Worm (Caenorhabditis elegans) whole organism, early embryonic: ENCODE results near the gene F13B12.7.

Experiments used
- B0310.2 ChIP-seq: sonication (generic microtip); optimal IDR thresholded peaks from 2 replicates; lab custom pipeline; 2016; ENCODE audit warnings: mild to moderate bottlenecking, missing genetic modification characterization, missing compliant biosample characterization
- F13C5.2 ChIP-seq: sonication (generic microtip); optimal IDR thresholded peaks from 2 replicates; lab custom pipeline; 2017; ENCODE audit warnings: mild to moderate bottlenecking, missing genetic modification characterization, inconsistent platforms, missing compliant biosample characterization
- aly-1 ChIP-seq: sonication (generic microtip); optimal IDR thresholded peaks from 2 replicates; lab custom pipeline; 2016; ENCODE audit warnings: missing genetic modification characterization, missing compliant biosample characterization
- ama-1 ChIP-seq: fragments of 150-350 bp; optimal IDR thresholded peaks from 2 replicates; lab custom pipeline; 2014
- ceh-13 ChIP-seq: fragments of 200-800 bp; sonication (Bioruptor generic); optimal IDR thresholded peaks from 2 replicates; lab custom pipeline; 2018; ENCODE audit warnings: mild to moderate bottlenecking, missing genetic modification characterization, missing compliant biosample characterization
- ceh-36 ChIP-seq: sonication (generic microtip); optimal IDR thresholded peaks from 2 replicates; lab custom pipeline; 2016; ENCODE audit warnings: missing genetic modification characterization, inconsistent platforms, missing compliant biosample characterization
- ets-7 ChIP-seq: sonication (generic microtip); optimal IDR thresholded peaks from 2 replicates; lab custom pipeline; 2016; ENCODE audit warnings: missing genotype, missing genetic modification characterization, missing compliant biosample characterization
- flt-1 ChIP-seq: fragments of 200-800 bp; sonication (Bioruptor generic); IDR thresholded peaks from 2 replicates; pipeline ENCODE4 v1.3.6; 2022; ENCODE audit warnings: missing genetic modification characterization, missing compliant biosample characterization
- hmbx-1 ChIP-seq: sonication (generic microtip); optimal IDR thresholded peaks from 2 replicates; lab custom pipeline; 2016; ENCODE audit warnings: mild to moderate bottlenecking, missing genetic modification characterization, missing compliant biosample characterization
- hmg-4 ChIP-seq: fragments of 200-800 bp; sonication (Bioruptor generic); optimal IDR thresholded peaks from 2 replicates; lab custom pipeline; 2018; ENCODE audit warnings: mild to moderate bottlenecking, missing genetic modification characterization, missing compliant biosample characterization
- hnd-1 ChIP-seq: sonication (generic microtip); optimal IDR thresholded peaks from 2 replicates; lab custom pipeline; 2016; ENCODE audit warnings: missing genetic modification characterization, missing compliant biosample characterization
- pes-1 ChIP-seq: fragments of 200-800 bp; sonication (Bioruptor generic); IDR thresholded peaks from 2 replicates; pipeline ENCODE4 v1.3.6; 2022; ENCODE audit warnings: missing genetic modification reagents, missing genetic modification characterization, missing compliant biosample characterization
- scrt-1 ChIP-seq: fragments of 200-800 bp; sonication (Bioruptor generic); IDR thresholded peaks from 2 replicates; pipeline ENCODE4 v1.3.6; 2022; ENCODE audit warnings: missing genetic modification characterization, missing compliant biosample characterization
- sea-1 ChIP-seq: fragments of 200-800 bp; sonication (Bioruptor generic); conservative IDR thresholded peaks from 2 replicates; pipeline ENCODE4 v1.3.6; 2022; ENCODE audit warnings: missing genetic modification characterization, missing compliant biosample characterization
- tbx-11 ChIP-seq: fragments of 200-800 bp; sonication (Bioruptor generic); IDR thresholded peaks from 2 replicates; pipeline ENCODE4 v1.3.6; 2022; ENCODE audit warnings: missing genetic modification characterization, missing compliant biosample characterization
- tbx-37 ChIP-seq: fragments of 200-800 bp; sonication (Bioruptor generic); conservative IDR thresholded peaks from 2 replicates; pipeline ENCODE4 v1.3.6; 2022; ENCODE audit warnings: missing genetic modification reagents, missing genetic modification characterization, missing compliant biosample characterization
- tra-4 ChIP-seq: sonication (generic microtip); optimal IDR thresholded peaks from 2 replicates; lab custom pipeline; 2017; ENCODE audit warnings: missing genetic modification characterization, missing compliant biosample characterization

F13B12.7 gene

DNA sequence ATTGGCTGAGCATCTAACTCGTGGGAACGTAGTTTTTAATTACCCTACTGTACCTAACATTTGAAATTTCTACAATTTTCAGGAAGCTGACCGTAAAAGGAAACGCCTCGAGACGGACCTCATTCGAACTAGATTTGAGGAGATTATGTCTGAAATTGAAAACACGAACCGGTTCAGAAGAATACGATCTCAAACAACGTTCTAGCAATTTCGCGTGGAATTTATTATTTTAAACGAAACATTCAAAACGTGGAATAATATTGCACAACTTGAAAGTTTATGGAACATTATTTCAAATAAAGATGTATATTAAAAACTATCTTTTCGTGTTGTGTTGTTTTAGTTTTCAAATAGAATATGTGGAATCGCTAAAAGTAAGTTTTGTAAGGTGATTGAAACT lies at the start of gene F13B12.7:
F13B12.7 (plus strand) TSS at position 301 of the 400 bp plus-strand sequence.
- no peak for TF ChIP-seq tra-4 (tag; lab: Kevin White, UChicago)
- no peak for TF ChIP-seq flt-1 (GFP tag; lab: Robert Waterston, UW)
- no peak for TF ChIP-seq hnd-1 (tag; lab: Kevin White, UChicago)
- no peak for TF ChIP-seq aly-1
- no peak for TF ChIP-seq sea-1 (GFP tag; lab: Robert Waterston, UW)
- no peak for TF ChIP-seq ceh-36 (tag; lab: Kevin White, UChicago)
- no peak for TF ChIP-seq tbx-37
- no peak for TF ChIP-seq ceh-13
- no peak for TF ChIP-seq tbx-11 (GFP tag; lab: Robert Waterston, UW)

DNA sequence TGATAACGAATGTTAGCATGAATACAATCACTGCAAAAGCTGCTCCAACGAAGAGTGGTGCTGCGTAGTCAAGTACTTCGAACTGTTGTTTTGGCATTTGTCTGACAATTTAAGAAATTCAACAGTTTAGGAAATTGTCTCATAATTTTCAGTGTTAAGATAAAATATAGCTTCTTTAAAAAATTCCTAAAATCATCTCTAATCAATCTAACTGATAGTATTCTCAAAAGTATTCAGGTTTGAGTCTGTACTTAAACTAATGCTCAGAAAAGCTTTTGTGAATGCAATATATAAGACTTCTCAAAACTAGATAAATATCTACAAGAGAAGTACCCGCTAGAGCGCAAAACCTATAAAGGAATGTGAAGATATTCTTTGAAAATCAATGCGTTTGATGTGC lies 48.8 kb upstream of the F13B12.7 start, which contains the start of gene R10H10.4:
R10H10.4 (minus strand) TSS at position 101 of the 400 bp plus-strand sequence.
- TF ChIP-seq hnd-1 (tag; lab: Kevin White, UChicago) (no peak), sea-1 (GFP tag; lab: Robert Waterston, UW) (no peak), ama-1 (lab: Kevin White, UChicago) (no peak), ceh-13 (no peak), B0310.2 (no peak), scrt-1 (GFP tag; lab: Robert Waterston, UW) (no peak)

DNA sequence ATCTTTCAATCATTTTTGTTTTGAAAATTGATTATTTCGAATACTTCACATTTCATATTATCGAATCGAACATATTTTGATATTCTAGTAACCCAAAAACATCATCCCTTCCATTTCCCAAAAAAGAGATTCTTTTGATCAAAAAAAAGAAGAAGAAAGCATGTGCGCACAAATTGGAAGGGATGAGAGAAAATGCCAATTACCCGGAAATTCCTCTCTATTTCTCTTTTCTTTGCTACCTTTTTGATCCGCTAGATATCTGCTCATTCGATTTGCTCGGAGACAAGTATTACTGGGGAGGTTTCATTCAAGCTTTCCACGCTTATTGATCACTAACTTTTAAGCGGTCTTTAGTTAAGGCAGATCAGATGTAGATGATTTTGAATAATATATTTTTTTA lies 46.8 kb upstream of the F13B12.7 start:
- no peak for TF ChIP-seq scrt-1 (GFP tag; lab: Robert Waterston, UW)
- TF ChIP-seq hnd-1 (tag; lab: Kevin White, UChicago) = no peak
- no peak for TF ChIP-seq tra-4 (tag; lab: Kevin White, UChicago)
- no peak for TF ChIP-seq pes-1
- TF ChIP-seq tbx-11 (GFP tag; lab: Robert Waterston, UW) = no peak
- TF ChIP-seq ama-1 (lab: Kevin White, UChicago) = no peak
- TF ChIP-seq F13C5.2 (tag; lab: Kevin White, UChicago) = no peak
- TF ChIP-seq aly-1 = no peak
- no peak for TF ChIP-seq hmbx-1 (tag; lab: Kevin White, UChicago)
- no peak for TF ChIP-seq ceh-13
- TF ChIP-seq ceh-36 (tag; lab: Kevin White, UChicago) = no peak
- TF ChIP-seq sea-1 (GFP tag; lab: Robert Waterston, UW) = no peak
- TF ChIP-seq tbx-37 = no peak
- TF ChIP-seq ets-7 (tag; lab: Kevin White, UChicago) = no peak

DNA sequence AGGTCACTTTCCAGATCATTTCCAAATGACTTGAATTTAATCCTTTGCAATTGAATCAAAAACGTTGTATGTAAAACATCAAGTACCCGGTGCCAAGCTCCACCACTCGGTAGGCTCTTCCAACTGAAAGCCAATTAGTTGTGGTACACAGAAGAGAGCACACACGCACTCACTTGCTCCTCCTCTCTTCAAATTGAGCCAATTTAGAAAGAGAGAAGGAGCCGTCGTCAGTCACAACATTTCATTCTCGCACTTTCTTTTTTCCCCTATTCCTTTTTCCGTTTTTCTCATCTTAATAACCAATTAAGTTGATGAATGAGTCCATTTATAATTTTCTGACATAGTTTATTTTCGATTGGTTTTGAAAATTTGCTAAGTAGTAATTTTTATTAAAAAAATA lies 45.4 kb upstream of the F13B12.7 start:
- no peak for TF ChIP-seq pes-1
- TF ChIP-seq ets-7 (tag; lab: Kevin White, UChicago) = no peak
- TF ChIP-seq hmg-4 = no peak

DNA sequence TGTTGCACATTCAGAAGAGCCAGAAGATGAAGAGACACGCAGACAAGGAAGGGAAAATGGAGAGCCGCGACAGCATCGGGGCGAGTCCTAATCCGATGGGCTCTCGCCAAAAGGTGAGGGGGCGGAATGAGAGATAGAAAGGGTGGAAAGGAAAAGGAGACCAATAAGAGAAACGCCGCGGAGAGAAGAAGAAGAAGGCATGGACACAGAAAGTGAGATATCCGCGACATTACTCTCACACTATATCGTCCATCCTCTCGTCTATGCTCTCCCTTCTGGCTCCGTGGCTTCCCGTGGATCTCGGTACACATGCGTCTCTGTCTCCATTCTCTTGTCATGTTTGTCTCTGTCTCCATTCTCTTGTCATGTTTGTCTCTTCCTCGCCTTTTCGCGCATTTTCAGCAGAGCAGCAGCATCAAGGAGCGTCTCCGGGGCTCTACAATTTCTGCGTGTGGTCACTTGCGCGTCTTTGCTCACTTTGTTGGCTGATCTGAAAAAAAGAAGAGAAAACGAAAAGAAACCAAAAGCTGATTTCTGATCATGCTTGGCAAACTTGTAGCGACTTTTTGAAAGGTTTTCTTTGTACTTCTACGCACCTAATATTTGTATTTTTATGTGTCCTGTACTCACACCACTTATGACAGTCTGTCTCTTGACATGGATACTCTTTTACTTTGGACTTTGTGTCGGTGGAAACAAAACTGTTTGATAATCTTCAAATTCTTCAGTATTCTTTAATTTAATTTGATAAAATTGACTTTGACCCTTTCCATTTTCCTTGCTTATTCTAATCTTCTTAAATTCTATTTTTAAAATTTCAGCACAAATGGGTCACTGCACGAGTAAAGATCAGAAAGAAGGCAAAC lies 40.2 kb upstream of the F13B12.7 start, which contains the start of gene gpa-7:
gpa-7 (plus strand) TSS at position 816 of the 866 bp plus-strand sequence.
- TF ChIP-seq flt-1 (GFP tag; lab: Robert Waterston, UW) (no peak), tbx-11 (GFP tag; lab: Robert Waterston, UW) (0 out of 2 replicates have a peak, but pooled peaks have one; percentile 34), hnd-1 (tag; lab: Kevin White, UChicago) (no peak), F13C5.2 (tag; lab: Kevin White, UChicago) (peak; percentile 56), aly-1 (peak; percentile 56), ceh-13 (no peak)

DNA sequence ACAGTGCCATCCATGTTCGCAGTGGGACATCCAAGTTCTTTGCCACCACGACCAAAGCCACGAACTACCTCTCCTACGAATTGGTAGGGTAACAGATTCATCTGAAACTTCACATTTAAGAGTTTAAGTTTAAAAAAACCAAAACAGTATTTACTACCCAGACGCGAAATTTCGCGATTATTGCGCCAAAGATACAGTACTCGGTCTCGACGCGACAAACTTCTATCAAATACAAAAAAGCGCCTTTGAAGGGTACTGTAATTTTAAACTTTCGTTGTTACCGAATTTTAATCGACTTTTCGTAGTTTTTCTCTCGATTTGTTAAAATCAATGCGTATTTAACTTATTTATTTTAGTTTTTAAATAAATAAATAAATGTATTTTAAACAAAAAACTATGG lies 34.2 kb upstream of the F13B12.7 start, which contains the start of gene rfk-1:
rfk-1 (minus strand) TSS at position 101 of the 400 bp plus-strand sequence.
- TF ChIP-seq tbx-11 (GFP tag; lab: Robert Waterston, UW) (no peak), B0310.2 (no peak), scrt-1 (GFP tag; lab: Robert Waterston, UW) (no peak), hnd-1 (tag; lab: Kevin White, UChicago) (no peak), hmbx-1 (tag; lab: Kevin White, UChicago) (no peak), ceh-36 (tag; lab: Kevin White, UChicago) (no peak), ets-7 (tag; lab: Kevin White, UChicago) (no peak)

DNA sequence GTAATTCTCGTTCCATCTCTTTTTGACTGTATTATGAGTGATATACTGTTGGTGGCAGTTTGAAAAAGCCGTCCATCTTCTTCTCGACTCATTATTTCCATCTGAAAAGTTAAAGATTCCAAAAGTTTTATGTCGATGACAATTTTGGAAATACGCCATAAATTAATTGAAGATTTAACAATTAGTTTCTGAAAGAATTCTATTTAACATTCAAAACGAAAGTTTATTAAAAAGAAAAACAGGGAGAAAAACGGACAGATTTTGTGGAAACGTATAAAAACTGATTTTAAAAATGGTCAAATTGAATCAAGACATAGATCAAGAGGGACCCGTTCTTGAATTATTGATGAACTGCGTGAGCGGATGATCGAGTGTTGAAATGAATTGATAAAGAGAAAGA lies 29.8 kb upstream of the F13B12.7 start, which contains the start of gene R10H10.7:
R10H10.7 (minus strand) TSS at position 101 of the 400 bp plus-strand sequence.
- no peak for TF ChIP-seq hmbx-1 (tag; lab: Kevin White, UChicago)
- no peak for TF ChIP-seq hmg-4
- TF ChIP-seq sea-1 (GFP tag; lab: Robert Waterston, UW) = no peak
- no peak for TF ChIP-seq tra-4 (tag; lab: Kevin White, UChicago)
- TF ChIP-seq ceh-13 = no peak
- no peak for TF ChIP-seq tbx-11 (GFP tag; lab: Robert Waterston, UW)
- TF ChIP-seq F13C5.2 (tag; lab: Kevin White, UChicago) = no peak
- no peak for TF ChIP-seq ceh-36 (tag; lab: Kevin White, UChicago)
- no peak for TF ChIP-seq aly-1
- no peak for TF ChIP-seq ama-1 (lab: Kevin White, UChicago)

DNA sequence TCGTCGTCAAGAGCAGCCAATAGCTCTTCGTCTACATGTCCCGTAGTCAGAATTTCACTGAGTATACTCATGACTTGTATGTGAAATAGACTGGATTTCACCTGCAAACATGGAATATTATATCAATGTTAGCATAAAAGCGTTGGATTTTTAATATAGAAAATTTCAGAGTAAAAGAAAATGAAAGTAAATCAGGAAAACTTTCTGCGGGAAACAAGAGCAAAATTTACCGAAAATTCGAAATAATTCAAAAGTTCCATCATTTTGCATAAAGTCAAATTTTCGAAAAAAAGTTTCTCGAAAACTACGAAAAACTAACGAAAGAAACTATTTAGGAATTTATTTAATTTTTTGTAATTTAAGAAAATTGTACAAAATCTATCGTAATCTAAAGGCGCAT lies 25.8 kb upstream of the F13B12.7 start, which contains the start of gene F13B12.6:
F13B12.6 (minus strand) TSS at position 101 of the 400 bp plus-strand sequence.
- TF ChIP-seq tra-4 (tag; lab: Kevin White, UChicago) (no peak), ets-7 (tag; lab: Kevin White, UChicago) (no peak), tbx-11 (GFP tag; lab: Robert Waterston, UW) (no peak), ceh-36 (tag; lab: Kevin White, UChicago) (no peak), hmg-4 (no peak), pes-1 (no peak), flt-1 (GFP tag; lab: Robert Waterston, UW) (no peak), hmbx-1 (tag; lab: Kevin White, UChicago) (no peak), B0310.2 (no peak), scrt-1 (GFP tag; lab: Robert Waterston, UW) (no peak), aly-1 (no peak), tbx-37 (no peak), ceh-13 (no peak), ama-1 (lab: Kevin White, UChicago) (no peak), hnd-1 (tag; lab: Kevin White, UChicago) (no peak), sea-1 (GFP tag; lab: Robert Waterston, UW) (no peak), F13C5.2 (tag; lab: Kevin White, UChicago) (no peak)
